Worm (Caenorhabditis elegans) whole organism, L2 larva: ENCODE results near the gene T25D10.1.

Experiments
- C34F6.9 ChIP-seq: fragments of 150-350 bp; optimal IDR thresholded peaks from 2 replicates; lab custom pipeline; 2014; ENCODE audit warnings: missing biosample characterization, missing genetic modification characterization
- F13H6.1 ChIP-seq: sonication (generic microtip); optimal IDR thresholded peaks from 2 replicates; lab custom pipeline; 2016; ENCODE audit warnings: missing genetic modification characterization, missing compliant biosample characterization
- aly-2 ChIP-seq: fragments of 150-350 bp; optimal IDR thresholded peaks from 2 replicates; lab custom pipeline; 2014; ENCODE audit warnings: missing biosample characterization, missing genetic modification characterization
- ama-1 ChIP-seq: fragments of 150-350 bp; optimal IDR thresholded peaks from 2 replicates; lab custom pipeline; 2018; ENCODE audit warnings: inconsistent platforms
- ceh-16 ChIP-seq: fragments of 150-350 bp; optimal IDR thresholded peaks from 2 replicates; lab custom pipeline; 2014; ENCODE audit warnings: missing biosample characterization, missing genetic modification characterization
- ceh-82 ChIP-seq: fragments of 150-350 bp; optimal IDR thresholded peaks from 2 replicates; lab custom pipeline; 2014; ENCODE audit warnings: missing biosample characterization, missing genetic modification characterization
- crh-2 ChIP-seq: sonication (generic microtip); optimal IDR thresholded peaks from 2 replicates; lab custom pipeline; 2017; ENCODE audit warnings: missing biosample characterization, missing genetic modification characterization
- dmd-4 ChIP-seq: sonication (generic microtip); optimal IDR thresholded peaks from 2 replicates; lab custom pipeline; 2017; ENCODE audit warnings: missing biosample characterization, missing genetic modification characterization
- egl-27 ChIP-seq: sonication (generic microtip); optimal IDR thresholded peaks from 3 replicates; lab custom pipeline; 2017; ENCODE audit warnings: missing biosample characterization, missing genetic modification reagents, missing genetic modification characterization
- elt-3 ChIP-seq: sonication (generic microtip); optimal IDR thresholded peaks from 2 replicates; lab custom pipeline; 2017; ENCODE audit warnings: missing biosample characterization, missing genetic modification characterization
- fos-1 ChIP-seq: fragments of 150-350 bp; optimal IDR thresholded peaks from 2 replicates; lab custom pipeline; 2014; ENCODE audit warnings: missing biosample characterization, missing genetic modification characterization
- gmeb-1 ChIP-seq: fragments of 150-350 bp; optimal IDR thresholded peaks from 2 replicates; lab custom pipeline; 2014; ENCODE audit warnings: missing biosample characterization, missing genetic modification characterization
- lin-11 ChIP-seq: fragments of 150-350 bp; sonication (generic microtip); optimal IDR thresholded peaks from 2 replicates; lab custom pipeline; 2014; ENCODE audit warnings: missing biosample characterization, missing genetic modification characterization, inconsistent platforms, mixed read lengths
- lin-13 ChIP-seq: fragments of 150-350 bp; optimal IDR thresholded peaks from 2 replicates; lab custom pipeline; 2014; ENCODE audit warnings: missing biosample characterization, missing genetic modification reagents, missing genetic modification characterization
- lin-39 ChIP-seq: fragments of 150-350 bp; optimal IDR thresholded peaks from 2 replicates; lab custom pipeline; 2014; ENCODE audit warnings: missing biosample characterization, missing genetic modification reagents, missing genetic modification characterization
- lsy-2 ChIP-seq, 2 experiments: fragments of 150-350 bp in 1 of 2; sonication (generic microtip) in 1 of 2; optimal IDR thresholded peaks; 2 replicates each; lab custom pipeline; 2014 to 2017; ENCODE audit warnings: missing biosample characterization in 2 of 2, missing genetic modification characterization in 2 of 2
- mab-5 ChIP-seq: fragments of 150-350 bp; optimal IDR thresholded peaks from 2 replicates; lab custom pipeline; 2014; ENCODE audit warnings: missing biosample characterization, missing genetic modification characterization
- nhr-11 ChIP-seq: fragments of 150-350 bp; optimal IDR thresholded peaks from 2 replicates; lab custom pipeline; 2014; ENCODE audit warnings: missing biosample characterization, missing genetic modification characterization
- nhr-12 ChIP-seq: fragments of 150-350 bp; optimal IDR thresholded peaks from 2 replicates; lab custom pipeline; 2014; ENCODE audit warnings: missing biosample characterization, missing genetic modification characterization
- nhr-129 ChIP-seq: fragments of 150-350 bp; optimal IDR thresholded peaks from 2 replicates; lab custom pipeline; 2014; ENCODE audit warnings: missing biosample characterization, missing genetic modification characterization
- nhr-21 ChIP-seq: fragments of 150-350 bp; optimal IDR thresholded peaks from 2 replicates; lab custom pipeline; 2014; ENCODE audit warnings: missing biosample characterization, missing genetic modification characterization
- nhr-23 ChIP-seq: fragments of 150-350 bp; optimal IDR thresholded peaks from 2 replicates; lab custom pipeline; 2014; ENCODE audit warnings: missing biosample characterization, missing genetic modification reagents, missing genetic modification characterization
- nhr-25 ChIP-seq: fragments of 150-350 bp; sonication (generic microtip); optimal IDR thresholded peaks from 3 replicates; lab custom pipeline; 2014; ENCODE audit warnings: missing biosample characterization, missing genetic modification characterization
- nhr-6 ChIP-seq: fragments of 150-350 bp; optimal IDR thresholded peaks from 2 replicates; lab custom pipeline; 2014; ENCODE audit warnings: missing biosample characterization, missing genetic modification characterization
- nhr-77 ChIP-seq: fragments of 150-350 bp; optimal IDR thresholded peaks from 2 replicates; lab custom pipeline; 2014; ENCODE audit warnings: missing biosample characterization, missing genetic modification characterization
- peb-1 ChIP-seq: fragments of 150-350 bp; optimal IDR thresholded peaks from 2 replicates; lab custom pipeline; 2014; ENCODE audit warnings: missing biosample characterization, missing genetic modification characterization
- sem-4 ChIP-seq: fragments of 150-350 bp; optimal IDR thresholded peaks from 2 replicates; lab custom pipeline; 2014; ENCODE audit warnings: missing biosample characterization, missing genetic modification reagents, missing genetic modification characterization
- skn-1 ChIP-seq: sonication (generic microtip); optimal IDR thresholded peaks from 2 replicates; lab custom pipeline; 2017; ENCODE audit warnings: missing biosample characterization, missing genetic modification characterization
- sma-3 ChIP-seq: sonication (generic microtip); optimal IDR thresholded peaks from 2 replicates; lab custom pipeline; 2016; ENCODE audit warnings: missing genetic modification reagents, missing genetic modification characterization, missing compliant biosample characterization
- sma-9 ChIP-seq, 2 experiments: fragments of 150-350 bp in 1 of 2; sonication (generic microtip) in 1 of 2; optimal IDR thresholded peaks; 2 replicates each; lab custom pipeline; 2014 to 2016; ENCODE audit warnings: missing genetic modification characterization in 2 of 2, mild to moderate bottlenecking in 1 of 2, missing biosample characterization in 1 of 2, missing compliant biosample characterization in 1 of 2, missing genetic modification reagents in 1 of 2, moderate library complexity in 1 of 2
- snpc-4 ChIP-seq: fragments of 150-350 bp; optimal IDR thresholded peaks from 2 replicates; lab custom pipeline; 2014; ENCODE audit warnings: missing biosample characterization, missing genetic modification characterization
- unc-39 ChIP-seq: fragments of 150-350 bp; optimal IDR thresholded peaks from 2 replicates; lab custom pipeline; 2014; ENCODE audit warnings: missing biosample characterization, missing genetic modification characterization
- unc-55 ChIP-seq: fragments of 150-350 bp; sonication (generic microtip); optimal IDR thresholded peaks from 3 replicates; lab custom pipeline; 2014; ENCODE audit warnings: missing biosample characterization, missing genetic modification reagents, missing genetic modification characterization
- zag-1 ChIP-seq: fragments of 150-350 bp; optimal IDR thresholded peaks from 2 replicates; lab custom pipeline; 2014; ENCODE audit warnings: missing biosample characterization, missing genetic modification characterization
- ztf-1 ChIP-seq: fragments of 200-800 bp; sonication (Bioruptor generic); conservative IDR thresholded peaks from 2 replicates; pipeline ENCODE4 v1.3.6; 2022; ENCODE audit warnings: missing genetic modification characterization, missing compliant biosample characterization
- ztf-11 ChIP-seq: sonication (generic microtip); optimal IDR thresholded peaks from 2 replicates; lab custom pipeline; 2017; ENCODE audit warnings: missing biosample characterization, missing genetic modification characterization
- ztf-4 ChIP-seq: fragments of 150-350 bp; optimal IDR thresholded peaks from 2 replicates; lab custom pipeline; 2014; ENCODE audit warnings: missing biosample characterization, missing genetic modification characterization

T25D10.1 gene

ce11 chrII:6403233-6403632, at the start of gene T25D10.1:
Gene T25D10.1 (plus strand): TSS chrII:6403401.
- no peak for TF ChIP-seq ceh-82 (tag; lab: Kevin White, UChicago)
- no peak for TF ChIP-seq nhr-77
- no peak for TF ChIP-seq crh-2 (tag; lab: Kevin White, UChicago)
- no peak for TF ChIP-seq F13H6.1 (tag; lab: Kevin White, UChicago)
- no peak for TF ChIP-seq nhr-25
- no peak for TF ChIP-seq nhr-21 (tag; lab: Kevin White, UChicago)
- TF ChIP-seq skn-1 (tag; lab: Kevin White, UChicago): no peak
- TF ChIP-seq aly-2 (tag; lab: Kevin White, UChicago): no peak
- TF ChIP-seq nhr-12 (tag; lab: Kevin White, UChicago): no peak
- no peak for TF ChIP-seq dmd-4 (tag; lab: Kevin White, UChicago)
- no peak for TF ChIP-seq egl-27 (tag; lab: Kevin White, UChicago)
- TF ChIP-seq ama-1: no peak
- no peak for TF ChIP-seq peb-1 (tag; lab: Kevin White, UChicago)
- no peak for TF ChIP-seq nhr-23
- TF ChIP-seq zag-1 (tag; lab: Kevin White, UChicago): no peak
- no peak for TF ChIP-seq sem-4
- TF ChIP-seq, all 48 proteins: peak for 0

ce11 chrII:6355396-6356346, 47.5 kb upstream of the T25D10.1 start, which contains the start of gene C32D5.11:
Gene C32D5.11 (minus strand): TSS chrII:6355446.
- TF ChIP-seq sem-4 (peak; percentile 73), nhr-6 (tag; lab: Kevin White, UChicago) (peak; percentile 32), sma-3 (peak; percentile 64), lin-13 (peak; percentile 72), nhr-21 (tag; lab: Kevin White, UChicago) (peak; percentile 36), gmeb-1 (tag; lab: Kevin White, UChicago) (peak; percentile 78), C34F6.9 (tag; lab: Kevin White, UChicago) (peak; percentile 90), zag-1 (tag; lab: Kevin White, UChicago) (no peak), unc-39 (tag; lab: Kevin White, UChicago) (no peak), mab-5 (tag; lab: Kevin White, UChicago) (peak; percentile 21), snpc-4 (peak; percentile 56), lin-11 (tag; lab: Kevin White, UChicago) (peak; percentile 80), egl-27 (tag; lab: Kevin White, UChicago) (peak; percentile 15), F13H6.1 (tag; lab: Kevin White, UChicago) (peak; percentile 62), crh-2 (tag; lab: Kevin White, UChicago) (peak; percentile 76), lsy-2 (tag; optimal IDR thresholded peaks at IDR 0.05; lab: Kevin White, UChicago) (peak; percentile 47 to 89), ztf-1 (GFP tag; lab: Robert Waterston, UW) (no peak), ztf-4 (tag; lab: Kevin White, UChicago) (peak; percentile 13), nhr-129 (tag; lab: Kevin White, UChicago) (peak; percentile 81), nhr-12 (tag; lab: Kevin White, UChicago) (no peak), ceh-16 (no peak), nhr-25 (peak; percentile 74), elt-3 (tag; lab: Kevin White, UChicago) (no peak), sma-9 (GFP tag; optimal IDR thresholded peaks at IDR 0.05; lab: Kevin White, UChicago) (peak; percentile 72), sma-9 (tag; optimal IDR thresholded peaks at IDR 0.05; lab: Kevin White, UChicago) (no peak), fos-1 (tag; lab: Kevin White, UChicago) (peak; percentile 77), unc-55 (GFP tag; lab: Kevin White, UChicago) (peak; percentile 81), ztf-11 (tag; lab: Kevin White, UChicago) (no peak), nhr-77 (no peak)

ce11 chrII:6358232-6358631, 45.0 kb upstream of the T25D10.1 start:
- TF ChIP-seq ceh-16 (no peak), unc-55 (GFP tag; lab: Kevin White, UChicago) (no peak), lin-39 (tag; lab: Kevin White, UChicago) (no peak), elt-3 (tag; lab: Kevin White, UChicago) (no peak), ztf-1 (GFP tag; lab: Robert Waterston, UW) (no peak), sma-3 (no peak), fos-1 (tag; lab: Kevin White, UChicago) (no peak), nhr-12 (tag; lab: Kevin White, UChicago) (no peak), F13H6.1 (tag; lab: Kevin White, UChicago) (no peak), nhr-11 (tag; lab: Kevin White, UChicago) (no peak), mab-5 (tag; lab: Kevin White, UChicago) (no peak), ztf-11 (tag; lab: Kevin White, UChicago) (no peak)
